Fruit fly (Drosophila melanogaster): ENCODE measurements around the gene CG6216.

- TF ChIP-seq pan (optimal IDR thresholded peaks at IDR 0.05) (no peak), psq (optimal IDR thresholded peaks at IDR 0.05) (no peak), usp (GFP tag; optimal IDR thresholded peaks at IDR 0.05) (no peak)
Observed at dm6 chr3L:11119396-11119900, 31.1 kb downstream of the CG6216 start.
